Worm (Caenorhabditis elegans) whole organism, mixed stage, embryonic: ENCODE data around the gene unc-82.

ENCODE experiments used
- M03D4.4 ChIP-seq: sonication (generic microtip); optimal IDR thresholded peaks from 2 replicates; lab custom pipeline; 2017; ENCODE audit warnings: mild to moderate bottlenecking, missing genetic modification characterization, missing compliant biosample characterization
- blmp-1 ChIP-seq: fragments of 150-350 bp; optimal IDR thresholded peaks from 2 replicates; lab custom pipeline; 2014; ENCODE audit warnings: missing biosample characterization, missing genetic modification characterization
- ceh-39 ChIP-seq: fragments of 150-350 bp; optimal IDR thresholded peaks from 2 replicates; lab custom pipeline; 2014; ENCODE audit warnings: missing biosample characterization, missing genetic modification characterization
- ceh-43 ChIP-seq: fragments of 200-800 bp; sonication (Bioruptor generic); optimal IDR thresholded peaks from 2 replicates; lab custom pipeline; 2018; ENCODE audit warnings: mild to moderate bottlenecking, missing genetic modification characterization, moderate library complexity, missing compliant biosample characterization
- ceh-83 ChIP-seq: fragments of 200-800 bp; sonication (Bioruptor generic); optimal IDR thresholded peaks from 2 replicates; lab custom pipeline; 2018; ENCODE audit warnings: mild to moderate bottlenecking, missing genetic modification characterization, missing compliant biosample characterization
- ces-1 ChIP-seq: fragments of 150-350 bp; optimal IDR thresholded peaks from 2 replicates; lab custom pipeline; 2014; ENCODE audit warnings: missing biosample characterization, missing genetic modification reagents, missing genetic modification characterization
- cnd-1 ChIP-seq: fragments of 200-800 bp; sonication (Bioruptor generic); optimal IDR thresholded peaks from 2 replicates; lab custom pipeline; 2018; ENCODE audit warnings: mild to moderate bottlenecking, missing genetic modification characterization, missing compliant biosample characterization
- elt-1 ChIP-seq: sonication (generic microtip); optimal IDR thresholded peaks from 2 replicates; lab custom pipeline; 2017; ENCODE audit warnings: missing genetic modification characterization, mild to moderate bottlenecking, missing compliant biosample characterization, antibody characterized with exemption, moderate library complexity, borderline replicate concordance; ENCODE audit not compliant: insufficient read depth
- flh-1 ChIP-seq: fragments of 200-800 bp; sonication (Bioruptor generic); optimal IDR thresholded peaks from 2 replicates; lab custom pipeline; 2018; ENCODE audit warnings: mild to moderate bottlenecking, missing genetic modification characterization, moderate library complexity, missing compliant biosample characterization
- hlh-1 ChIP-seq: fragments of 150-350 bp; optimal IDR thresholded peaks from 2 replicates; lab custom pipeline; 2014; ENCODE audit warnings: missing biosample characterization, missing genetic modification reagents, missing genetic modification characterization
- lin-13 ChIP-seq: fragments of 150-350 bp; optimal IDR thresholded peaks from 2 replicates; lab custom pipeline; 2014; ENCODE audit warnings: missing biosample characterization, missing genetic modification characterization
- lin-32 ChIP-seq: fragments of 200-800 bp; sonication (Bioruptor generic); optimal IDR thresholded peaks from 2 replicates; lab custom pipeline; 2018; ENCODE audit warnings: mild to moderate bottlenecking, missing genetic modification characterization, missing compliant biosample characterization
- lsy-2 ChIP-seq: fragments of 150-350 bp; optimal IDR thresholded peaks from 2 replicates; lab custom pipeline; 2014; ENCODE audit warnings: missing biosample characterization, missing genetic modification characterization
- mab-5 ChIP-seq: fragments of 150-350 bp; optimal IDR thresholded peaks from 2 replicates; lab custom pipeline; 2014; ENCODE audit warnings: missing biosample characterization, missing genetic modification characterization
- mep-1 ChIP-seq: fragments of 150-350 bp; optimal IDR thresholded peaks from 2 replicates; lab custom pipeline; 2017; ENCODE audit warnings: missing biosample characterization, missing genetic modification reagents, missing genetic modification characterization, inconsistent platforms
- nhr-12 ChIP-seq: fragments of 150-350 bp; optimal IDR thresholded peaks from 2 replicates; lab custom pipeline; 2014; ENCODE audit warnings: missing biosample characterization, missing genetic modification characterization
- nhr-2 ChIP-seq: fragments of 150-350 bp; optimal IDR thresholded peaks from 2 replicates; lab custom pipeline; 2014; ENCODE audit warnings: missing biosample characterization, missing genetic modification characterization
- nhr-28 ChIP-seq: fragments of 150-350 bp; optimal IDR thresholded peaks from 2 replicates; lab custom pipeline; 2014; ENCODE audit warnings: missing biosample characterization, missing genetic modification characterization
- nhr-76 ChIP-seq: sonication (generic microtip); optimal IDR thresholded peaks from 2 replicates; lab custom pipeline; 2017; ENCODE audit warnings: missing biosample characterization, missing genetic modification characterization
- pha-4 ChIP-seq: fragments of 150-350 bp; optimal IDR thresholded peaks from 2 replicates; lab custom pipeline; 2018; ENCODE audit warnings: missing biosample characterization, missing genetic modification reagents, missing genetic modification characterization
- sem-2 ChIP-seq: fragments of 200-800 bp; sonication (Bioruptor generic); optimal IDR thresholded peaks from 2 replicates; lab custom pipeline; 2018; ENCODE audit warnings: mild to moderate bottlenecking, missing genetic modification characterization, missing compliant biosample characterization
- snpc-4 ChIP-seq: fragments of 150-350 bp; optimal IDR thresholded peaks from 2 replicates; lab custom pipeline; 2014; ENCODE audit warnings: missing biosample characterization, missing genetic modification characterization
- sptf-1 ChIP-seq: sonication (generic microtip); optimal IDR thresholded peaks from 2 replicates; lab custom pipeline; 2017; ENCODE audit warnings: mild to moderate bottlenecking, missing genetic modification characterization, moderate library complexity, missing compliant biosample characterization
- tbx-8 ChIP-seq: fragments of 200-800 bp; sonication (Bioruptor generic); optimal IDR thresholded peaks from 2 replicates; lab custom pipeline; 2018; ENCODE audit warnings: mild to moderate bottlenecking, missing genetic modification characterization, moderate library complexity, missing compliant biosample characterization
- unc-120 ChIP-seq: sonication (generic microtip); optimal IDR thresholded peaks from 2 replicates; lab custom pipeline; 2017; ENCODE audit warnings: missing genetic modification characterization, missing compliant biosample characterization; ENCODE audit not compliant: poor library complexity, severe bottlenecking
- unc-39 ChIP-seq: fragments of 150-350 bp; optimal IDR thresholded peaks from 2 replicates; lab custom pipeline; 2014; ENCODE audit warnings: missing biosample characterization, missing genetic modification characterization
- unc-62 ChIP-seq: fragments of 150-350 bp; optimal IDR thresholded peaks from 2 replicates; lab custom pipeline; 2014; ENCODE audit warnings: missing biosample characterization, missing genetic modification reagents, missing genetic modification characterization
- zip-8 ChIP-seq: fragments of 150-350 bp; optimal IDR thresholded peaks from 2 replicates; lab custom pipeline; 2014; ENCODE audit warnings: missing biosample characterization, missing genetic modification characterization
- ztf-11 ChIP-seq: fragments of 150-350 bp; optimal IDR thresholded peaks from 2 replicates; lab custom pipeline; 2014; ENCODE audit warnings: missing biosample characterization, missing genetic modification characterization

unc-82 gene

ce11 chrIV:7386835-7387551 lies 37.3 kb upstream of the unc-82 start (continued):
- TF ChIP-seq ceh-83 (GFP tag; lab: Kevin White, UChicago) = no peak

ce11 chrIV:7388843-7389242 lies 35.5 kb upstream of the unc-82 start, which contains the start of gene mob-3:
mob-3 (minus strand) TSS chrIV:7388943.
- TF ChIP-seq pha-4 (tag; lab: Kevin White, UChicago) (no peak), M03D4.4 (tag; lab: Kevin White, UChicago) (no peak), nhr-28 (tag; lab: Kevin White, UChicago) (no peak)

DNA sequence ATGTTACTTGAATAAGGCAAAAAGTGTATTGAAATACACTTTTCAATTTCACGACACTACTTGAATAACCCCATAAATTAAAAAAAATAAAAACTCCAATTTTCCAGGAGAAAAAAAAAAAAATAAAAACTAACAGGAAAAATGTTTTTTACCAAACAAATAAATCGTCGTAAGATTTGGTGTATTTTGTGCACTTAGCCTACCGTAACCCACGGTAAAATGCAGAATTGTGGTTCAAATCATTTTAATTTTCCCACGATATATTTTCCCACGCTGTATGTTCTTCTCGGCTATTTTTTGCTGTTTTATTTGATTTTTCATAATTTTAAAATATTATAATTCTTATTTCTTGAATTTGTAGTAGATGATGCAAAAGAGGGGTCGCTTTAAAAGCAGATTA lies 34.6 kb upstream of the unc-82 start:
- TF ChIP-seq sptf-1 (tag; lab: Kevin White, UChicago) (no peak), nhr-28 (tag; lab: Kevin White, UChicago) (no peak), lsy-2 (tag; lab: Kevin White, UChicago) (peak; percentile 63)
- TF ChIP-seq, all 35 proteins: peak for 1

- TF ChIP-seq ces-1 (GFP tag; lab: Kevin White, UChicago) (peak; percentile 25), blmp-1 (tag; lab: Kevin White, UChicago) (no peak), hlh-1 (tag; lab: Kevin White, UChicago) (peak; percentile 95), unc-120 (tag; lab: Kevin White, UChicago) (peak; percentile 54)
These were observed 34.1 kb upstream of the unc-82 start for ce11 chrIV:7390126-7390766.

- no peak for TF ChIP-seq mep-1
- no peak for TF ChIP-seq pha-4 (tag; lab: Kevin White, UChicago)
- TF ChIP-seq ceh-39 (tag; lab: Kevin White, UChicago) = no peak
- TF ChIP-seq hlh-1 (tag; lab: Kevin White, UChicago) = no peak
- TF ChIP-seq ces-1 (GFP tag; lab: Kevin White, UChicago) = no peak
- TF ChIP-seq zip-8 (tag; lab: Kevin White, UChicago) = no peak
- TF ChIP-seq unc-39 = no peak
- TF ChIP-seq unc-62 (GFP tag; lab: Kevin White, UChicago) = peak; percentile 48
- TF ChIP-seq nhr-12 (tag; lab: Kevin White, UChicago) = no peak
- TF ChIP-seq sem-2 = no peak
- peak; percentile 28 for TF ChIP-seq unc-120 (tag; lab: Kevin White, UChicago)
- no peak for TF ChIP-seq snpc-4 (tag; lab: Kevin White, UChicago)
- TF ChIP-seq lsy-2 (tag; lab: Kevin White, UChicago) = no peak
- TF ChIP-seq nhr-76 (tag; lab: Kevin White, UChicago) = no peak
- no peak for TF ChIP-seq mab-5 (tag; lab: Kevin White, UChicago)
- no peak for TF ChIP-seq nhr-2 (tag; lab: Kevin White, UChicago)
These were observed 32.6 kb upstream of the unc-82 start for ce11 chrIV:7391534-7392343.

DNA sequence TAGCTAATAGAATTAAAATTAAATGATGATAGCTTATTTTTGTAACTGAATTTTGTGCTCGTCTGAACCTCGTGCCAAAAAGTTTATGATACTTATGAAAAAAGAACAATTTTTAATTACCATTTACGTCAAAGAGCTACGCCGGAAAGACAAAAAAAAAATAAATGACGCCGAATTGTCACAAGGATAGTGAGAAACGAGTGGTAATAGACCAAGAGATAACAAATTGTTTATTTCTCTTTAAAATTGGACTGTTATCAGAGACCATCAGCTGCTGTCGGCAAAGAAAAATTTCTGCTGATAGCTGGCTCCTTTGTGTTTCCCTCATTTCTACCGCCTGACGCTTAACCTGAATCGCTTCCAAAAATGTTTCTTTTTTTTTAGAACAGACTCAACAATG lies 30.6 kb upstream of the unc-82 start, which contains the start of gene pitr-1:
Gene pitr-1, plus strand, starts transcription at position 386 of the 400 bp plus-strand sequence.
- no peak for TF ChIP-seq lin-13 (tag; lab: Kevin White, UChicago)
- TF ChIP-seq cnd-1 (tag; lab: Kevin White, UChicago) = no peak
- no peak for TF ChIP-seq sptf-1 (tag; lab: Kevin White, UChicago)
- TF ChIP-seq unc-39 = no peak
- TF ChIP-seq ces-1 (GFP tag; lab: Kevin White, UChicago) = no peak
- TF ChIP-seq M03D4.4 (tag; lab: Kevin White, UChicago) = no peak
- no peak for TF ChIP-seq unc-62 (GFP tag; lab: Kevin White, UChicago)
- TF ChIP-seq ztf-11 (tag; lab: Kevin White, UChicago) = no peak
- no peak for TF ChIP-seq blmp-1 (tag; lab: Kevin White, UChicago)
- TF ChIP-seq snpc-4 (tag; lab: Kevin White, UChicago) = no peak
- no peak for TF ChIP-seq sem-2
- TF ChIP-seq flh-1 = no peak
- no peak for TF ChIP-seq unc-120 (tag; lab: Kevin White, UChicago)
- no peak for TF ChIP-seq ceh-39 (tag; lab: Kevin White, UChicago)
- TF ChIP-seq ceh-43 (GFP tag; lab: Kevin White, UChicago) = no peak
- TF ChIP-seq elt-1 (tag; lab: Kevin White, UChicago) = no peak
- no peak for TF ChIP-seq pha-4 (tag; lab: Kevin White, UChicago)
- no peak for TF ChIP-seq lin-32 (GFP tag; lab: Kevin White, UChicago)
- TF ChIP-seq tbx-8 = no peak
